Worm (Caenorhabditis elegans) whole organism, mixed stage, embryonic: Measurements from ENCODE around the gene fbxb-20.

ENCODE experiments used
- M03D4.4 ChIP-seq: sonication (generic microtip); optimal IDR thresholded peaks from 2 replicates; lab custom pipeline; 2017; ENCODE audit warnings: mild to moderate bottlenecking, missing genetic modification characterization, missing compliant biosample characterization
- bed-3 ChIP-seq: fragments of 200-800 bp; sonication (Bioruptor generic); optimal IDR thresholded peaks from 3 replicates; lab custom pipeline; 2018; ENCODE audit warnings: mild to moderate bottlenecking, missing genetic modification characterization, moderate library complexity, missing compliant biosample characterization
- ceh-39 ChIP-seq: fragments of 150-350 bp; optimal IDR thresholded peaks from 2 replicates; lab custom pipeline; 2014; ENCODE audit warnings: missing biosample characterization, missing genetic modification characterization
- ces-1 ChIP-seq: fragments of 150-350 bp; optimal IDR thresholded peaks from 2 replicates; lab custom pipeline; 2014; ENCODE audit warnings: missing biosample characterization, missing genetic modification reagents, missing genetic modification characterization
- elt-1 ChIP-seq: sonication (generic microtip); optimal IDR thresholded peaks from 2 replicates; lab custom pipeline; 2017; ENCODE audit warnings: missing genetic modification characterization, mild to moderate bottlenecking, missing compliant biosample characterization, antibody characterized with exemption, moderate library complexity, borderline replicate concordance; ENCODE audit not compliant: insufficient read depth
- flh-1 ChIP-seq: fragments of 200-800 bp; sonication (Bioruptor generic); optimal IDR thresholded peaks from 2 replicates; lab custom pipeline; 2018; ENCODE audit warnings: mild to moderate bottlenecking, missing genetic modification characterization, moderate library complexity, missing compliant biosample characterization
- lin-13 ChIP-seq: fragments of 150-350 bp; optimal IDR thresholded peaks from 2 replicates; lab custom pipeline; 2014; ENCODE audit warnings: missing biosample characterization, missing genetic modification characterization
- lsy-2 ChIP-seq: fragments of 150-350 bp; optimal IDR thresholded peaks from 2 replicates; lab custom pipeline; 2014; ENCODE audit warnings: missing biosample characterization, missing genetic modification characterization
- mab-5 ChIP-seq: fragments of 150-350 bp; optimal IDR thresholded peaks from 2 replicates; lab custom pipeline; 2014; ENCODE audit warnings: missing biosample characterization, missing genetic modification characterization
- mep-1 ChIP-seq: fragments of 150-350 bp; optimal IDR thresholded peaks from 2 replicates; lab custom pipeline; 2017; ENCODE audit warnings: missing biosample characterization, missing genetic modification reagents, missing genetic modification characterization, inconsistent platforms
- pha-4 ChIP-seq: fragments of 150-350 bp; optimal IDR thresholded peaks from 2 replicates; lab custom pipeline; 2018; ENCODE audit warnings: missing biosample characterization, missing genetic modification reagents, missing genetic modification characterization
- sptf-1 ChIP-seq: sonication (generic microtip); optimal IDR thresholded peaks from 2 replicates; lab custom pipeline; 2017; ENCODE audit warnings: mild to moderate bottlenecking, missing genetic modification characterization, moderate library complexity, missing compliant biosample characterization
- unc-62 ChIP-seq: fragments of 150-350 bp; optimal IDR thresholded peaks from 2 replicates; lab custom pipeline; 2014; ENCODE audit warnings: missing biosample characterization, missing genetic modification reagents, missing genetic modification characterization
- zip-8 ChIP-seq: fragments of 150-350 bp; optimal IDR thresholded peaks from 2 replicates; lab custom pipeline; 2014; ENCODE audit warnings: missing biosample characterization, missing genetic modification characterization
- ztf-11 ChIP-seq: fragments of 150-350 bp; optimal IDR thresholded peaks from 2 replicates; lab custom pipeline; 2014; ENCODE audit warnings: missing biosample characterization, missing genetic modification characterization

The fbxb-20 gene

ce11 chrII:1600661-1601060 lies 49.7 kb downstream of the fbxb-20 start, which contains the start of gene bath-26:
Gene bath-26 (minus strand): TSS chrII:1600761.
- no peak for TF ChIP-seq sptf-1
- TF ChIP-seq flh-1 (GFP tag; lab: Kevin White, UChicago), result no peak
- no peak for TF ChIP-seq ztf-11 (tag; lab: Kevin White, UChicago)
- TF ChIP-seq pha-4 (tag; lab: Kevin White, UChicago), result no peak
- TF ChIP-seq zip-8 (tag; lab: Kevin White, UChicago), result no peak
- no peak for TF ChIP-seq ces-1
- no peak for TF ChIP-seq unc-62
- no peak for TF ChIP-seq M03D4.4
- TF ChIP-seq lin-13, result no peak
- no peak for TF ChIP-seq mab-5 (tag; lab: Kevin White, UChicago)
- no peak for TF ChIP-seq bed-3 (GFP tag; lab: Kevin White, UChicago)
- no peak for TF ChIP-seq elt-1 (tag; lab: Kevin White, UChicago)
- TF ChIP-seq mep-1 (tag; lab: Kevin White, UChicago), result no peak
- no peak for TF ChIP-seq ceh-39 (tag; lab: Kevin White, UChicago)
- TF ChIP-seq lsy-2, result no peak
